Worm (Caenorhabditis elegans) whole organism, L4/young adult: ENCODE results near the gene hpo-36.

Experiments
- W03F9.2 ChIP-seq: fragments of 150-350 bp; optimal IDR thresholded peaks from 2 replicates; lab custom pipeline; 2014; ENCODE audit warnings: missing biosample characterization, missing genetic modification characterization
- dao-5 ChIP-seq: sonication (generic microtip); optimal IDR thresholded peaks from 2 replicates; lab custom pipeline; 2016; ENCODE audit warnings: missing genotype, missing genetic modification characterization, moderate library complexity, missing compliant biosample characterization

DNA sequence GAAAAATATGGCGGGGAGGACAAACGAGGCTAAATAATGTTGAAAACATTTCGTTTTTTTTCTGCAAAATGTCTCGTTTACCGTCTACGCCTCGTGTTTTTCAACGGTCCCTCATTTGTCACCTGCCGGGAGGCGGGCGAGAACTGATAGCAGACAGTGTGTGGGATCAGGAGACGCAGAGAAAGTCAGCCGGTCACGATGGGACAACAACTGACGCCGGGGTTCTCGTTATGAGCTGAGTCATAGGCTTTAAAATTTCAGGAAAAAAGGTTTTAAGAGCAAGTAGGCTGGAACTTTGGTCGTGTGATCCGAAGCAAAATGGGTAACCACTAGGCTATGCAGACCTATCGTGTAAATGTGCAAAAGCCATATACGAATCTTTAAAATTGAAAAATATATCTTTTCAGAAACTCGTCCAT is 53.4 kb downstream of the hpo-36 start, which contains the start of gene W08A12.2:
- TF ChIP-seq W03F9.2 (tag; lab: Kevin White, UChicago): no peak
- no peak for TF ChIP-seq dao-5 (tag; lab: Kevin White, UChicago)
